Worm (Caenorhabditis elegans) whole organism, late embryonic: Measurements from ENCODE around the gene F59E12.6.

Experiments used
- C08G9.2 ChIP-seq: sonication (generic microtip); optimal IDR thresholded peaks from 2 replicates; lab custom pipeline; 2016; ENCODE audit warnings: mild to moderate bottlenecking, missing genetic modification characterization, moderate library complexity, missing compliant biosample characterization
- F13H6.1 ChIP-seq: sonication (generic microtip); optimal IDR thresholded peaks from 2 replicates; lab custom pipeline; 2016; ENCODE audit warnings: missing genetic modification characterization, missing compliant biosample characterization
- K02D7.2 ChIP-seq: sonication (generic microtip); optimal IDR thresholded peaks from 2 replicates; lab custom pipeline; 2017; ENCODE audit warnings: mild to moderate bottlenecking, missing genetic modification characterization, missing compliant biosample characterization
- K09A11.1 ChIP-seq: sonication (generic microtip); optimal IDR thresholded peaks from 2 replicates; lab custom pipeline; 2017; ENCODE audit warnings: antibody characterized with exemption, mild to moderate bottlenecking, missing genetic modification characterization, missing compliant biosample characterization; ENCODE audit not compliant: insufficient read depth
- T23F11.4 ChIP-seq: fragments of 200-800 bp; sonication (Bioruptor generic); optimal IDR thresholded peaks from 2 replicates; lab custom pipeline; 2018; ENCODE audit warnings: mild to moderate bottlenecking, missing genetic modification characterization, missing compliant biosample characterization
- Y22D7AL.16 ChIP-seq: sonication (generic microtip); optimal IDR thresholded peaks from 2 replicates; lab custom pipeline; 2016; ENCODE audit warnings: missing genetic modification characterization, missing compliant biosample characterization
- ahr-1 ChIP-seq: sonication (generic microtip); optimal IDR thresholded peaks from 2 replicates; lab custom pipeline; 2016; ENCODE audit warnings: missing genetic modification characterization, missing compliant biosample characterization
- ceh-18 ChIP-seq: sonication (generic microtip); optimal IDR thresholded peaks from 2 replicates; lab custom pipeline; 2016; ENCODE audit warnings: missing genetic modification characterization, missing compliant biosample characterization
- ceh-19 ChIP-seq: fragments of 200-800 bp; sonication (Bioruptor generic); optimal IDR thresholded peaks from 2 replicates; lab custom pipeline; 2018; ENCODE audit warnings: mild to moderate bottlenecking, missing genetic modification characterization, missing compliant biosample characterization
- ceh-2 ChIP-seq: sonication (generic microtip); optimal IDR thresholded peaks from 2 replicates; lab custom pipeline; 2016; ENCODE audit warnings: missing genotype, missing genetic modification characterization, missing compliant biosample characterization
- ceh-24 ChIP-seq: sonication (generic microtip); optimal IDR thresholded peaks from 2 replicates; lab custom pipeline; 2016; ENCODE audit warnings: mild to moderate bottlenecking, missing genetic modification characterization, missing compliant biosample characterization
- ceh-30 ChIP-seq: fragments of 150-350 bp; optimal IDR thresholded peaks from 2 replicates; lab custom pipeline; 2014; ENCODE audit warnings: missing biosample characterization, missing genetic modification characterization
- ceh-34 ChIP-seq: sonication (generic microtip); optimal IDR thresholded peaks from 2 replicates; lab custom pipeline; 2016; ENCODE audit warnings: mild to moderate bottlenecking, missing genetic modification characterization, missing compliant biosample characterization
- ceh-45 ChIP-seq: fragments of 200-800 bp; sonication (Bioruptor generic); IDR thresholded peaks from 2 replicates; pipeline ENCODE4 v1.3.6; 2022; ENCODE audit warnings: missing genetic modification reagents, missing genetic modification characterization, missing compliant biosample characterization
- ceh-48 ChIP-seq: sonication (generic microtip); optimal IDR thresholded peaks from 2 replicates; lab custom pipeline; 2016; ENCODE audit warnings: missing genetic modification characterization, inconsistent platforms, missing compliant biosample characterization
- ceh-6 ChIP-seq: fragments of 200-800 bp; sonication (Bioruptor generic); optimal IDR thresholded peaks from 2 replicates; lab custom pipeline; 2018; ENCODE audit warnings: mild to moderate bottlenecking, missing genetic modification characterization, missing compliant biosample characterization
- ceh-9 ChIP-seq: sonication (generic microtip); optimal IDR thresholded peaks from 2 replicates; lab custom pipeline; 2016; ENCODE audit warnings: mild to moderate bottlenecking, missing genetic modification characterization, inconsistent platforms, missing compliant biosample characterization
- che-1 ChIP-seq: sonication (generic microtip); optimal IDR thresholded peaks from 2 replicates; lab custom pipeline; 2016; ENCODE audit warnings: mild to moderate bottlenecking, missing genetic modification characterization, missing compliant biosample characterization
- dve-1 ChIP-seq: sonication (generic microtip); optimal IDR thresholded peaks from 2 replicates; lab custom pipeline; 2017; ENCODE audit warnings: antibody characterized with exemption, mild to moderate bottlenecking, missing genetic modification characterization, missing compliant biosample characterization
- elt-2 ChIP-seq: sonication (generic microtip); optimal IDR thresholded peaks from 2 replicates; lab custom pipeline; 2016; ENCODE audit warnings: missing genetic modification reagents, missing genetic modification characterization, missing compliant biosample characterization
- elt-4 ChIP-seq: sonication (generic microtip); optimal IDR thresholded peaks from 2 replicates; lab custom pipeline; 2016; ENCODE audit warnings: missing genetic modification characterization, missing compliant biosample characterization
- ets-4 ChIP-seq: sonication (generic microtip); optimal IDR thresholded peaks from 2 replicates; lab custom pipeline; 2016; ENCODE audit warnings: missing genetic modification characterization, missing compliant biosample characterization
- eyg-1 ChIP-seq: sonication (generic microtip); optimal IDR thresholded peaks from 2 replicates; lab custom pipeline; 2016; ENCODE audit warnings: missing genotype, missing genetic modification characterization, missing compliant biosample characterization
- fax-1 ChIP-seq: sonication (generic microtip); optimal IDR thresholded peaks from 2 replicates; lab custom pipeline; 2016; ENCODE audit warnings: missing genotype, missing genetic modification characterization, missing compliant biosample characterization
- fkh-10 ChIP-seq: fragments of 150-350 bp; optimal IDR thresholded peaks from 2 replicates; lab custom pipeline; 2014; ENCODE audit warnings: missing biosample characterization, missing genetic modification reagents, missing genetic modification characterization
- fkh-6 ChIP-seq: sonication (generic microtip); optimal IDR thresholded peaks from 2 replicates; lab custom pipeline; 2016; ENCODE audit warnings: missing genetic modification characterization, missing compliant biosample characterization
- hlh-13 ChIP-seq: fragments of 200-800 bp; sonication (Bioruptor generic); optimal IDR thresholded peaks from 2 replicates; lab custom pipeline; 2018; ENCODE audit warnings: mild to moderate bottlenecking, missing genetic modification characterization, missing compliant biosample characterization
- hlh-30 ChIP-seq: sonication (generic microtip); optimal IDR thresholded peaks from 2 replicates; lab custom pipeline; 2017; ENCODE audit warnings: antibody characterized with exemption, missing genetic modification characterization, missing compliant biosample characterization; ENCODE audit not compliant: insufficient read depth
- madf-2 ChIP-seq: sonication (generic microtip); optimal IDR thresholded peaks from 2 replicates; lab custom pipeline; 2017; ENCODE audit warnings: missing genetic modification characterization, missing compliant biosample characterization
- mec-3 ChIP-seq: sonication (generic microtip); optimal IDR thresholded peaks from 2 replicates; lab custom pipeline; 2016; ENCODE audit warnings: borderline replicate concordance, missing genetic modification characterization, missing compliant biosample characterization
- nfya-1 ChIP-seq: sonication (generic microtip); optimal IDR thresholded peaks from 2 replicates; lab custom pipeline; 2017; ENCODE audit warnings: missing genetic modification characterization, mild to moderate bottlenecking, missing compliant biosample characterization, antibody characterized with exemption, moderate library complexity
- nhr-11 ChIP-seq: fragments of 150-350 bp; optimal IDR thresholded peaks from 2 replicates; lab custom pipeline; 2014; ENCODE audit warnings: missing biosample characterization, missing genetic modification characterization
- nhr-232 ChIP-seq: sonication (generic microtip); optimal IDR thresholded peaks from 2 replicates; lab custom pipeline; 2016; ENCODE audit warnings: missing genetic modification characterization, missing compliant biosample characterization
- npax-4 ChIP-seq: sonication (generic microtip); optimal IDR thresholded peaks from 2 replicates; lab custom pipeline; 2016; ENCODE audit warnings: missing genetic modification characterization, missing compliant biosample characterization
- pag-3 ChIP-seq: sonication (generic microtip); optimal IDR thresholded peaks from 2 replicates; lab custom pipeline; 2016; ENCODE audit warnings: missing compliant biosample characterization, missing genetic modification characterization, borderline replicate concordance
- pat-9 ChIP-seq: fragments of 200-800 bp; sonication (Bioruptor generic); optimal IDR thresholded peaks from 2 replicates; lab custom pipeline; 2018; ENCODE audit warnings: mild to moderate bottlenecking, missing genetic modification characterization, moderate library complexity, missing compliant biosample characterization
- pha-2 ChIP-seq: sonication (generic microtip); optimal IDR thresholded peaks from 2 replicates; lab custom pipeline; 2017; ENCODE audit warnings: mild to moderate bottlenecking, missing genetic modification characterization, missing compliant biosample characterization
- pha-4 ChIP-seq: fragments of 150-350 bp; optimal IDR thresholded peaks from 2 replicates; lab custom pipeline; 2018; ENCODE audit warnings: missing biosample characterization, missing genetic modification reagents, missing genetic modification characterization
- pqm-1 ChIP-seq: sonication (generic microtip); optimal IDR thresholded peaks from 2 replicates; lab custom pipeline; 2016; ENCODE audit warnings: missing genetic modification characterization, missing compliant biosample characterization
- pros-1 ChIP-seq: fragments of 150-350 bp; optimal IDR thresholded peaks from 2 replicates; lab custom pipeline; 2014; ENCODE audit warnings: missing biosample characterization, missing genetic modification reagents, missing genetic modification characterization
- rnt-1 ChIP-seq: sonication (generic microtip); optimal IDR thresholded peaks from 2 replicates; lab custom pipeline; 2016; ENCODE audit warnings: missing genetic modification characterization, missing compliant biosample characterization
- sdc-2 ChIP-seq: sonication (generic microtip); optimal IDR thresholded peaks from 2 replicates; lab custom pipeline; 2016; ENCODE audit warnings: missing genotype, missing genetic modification characterization, missing compliant biosample characterization
- sox-2 ChIP-seq: fragments of 200-800 bp; sonication (Bioruptor generic); IDR thresholded peaks from 2 replicates; pipeline ENCODE4 v1.3.6; 2022; ENCODE audit warnings: missing genetic modification reagents, missing genetic modification characterization, missing compliant biosample characterization
- sox-4 ChIP-seq: sonication (generic microtip); optimal IDR thresholded peaks from 2 replicates; lab custom pipeline; 2017; ENCODE audit warnings: mild to moderate bottlenecking, missing genetic modification characterization, inconsistent platforms, missing compliant biosample characterization
- unc-42 ChIP-seq: sonication (generic microtip); optimal IDR thresholded peaks from 2 replicates; lab custom pipeline; 2016; ENCODE audit warnings: missing genotype, missing genetic modification characterization, missing compliant biosample characterization
- unc-86 ChIP-seq: sonication (generic microtip); optimal IDR thresholded peaks from 2 replicates; lab custom pipeline; 2016; ENCODE audit warnings: missing genetic modification characterization, missing compliant biosample characterization
- zip-5 ChIP-seq: sonication (generic microtip); optimal IDR thresholded peaks from 2 replicates; lab custom pipeline; 2016; ENCODE audit warnings: missing genetic modification characterization, missing compliant biosample characterization

Gene F59E12.6

DNA sequence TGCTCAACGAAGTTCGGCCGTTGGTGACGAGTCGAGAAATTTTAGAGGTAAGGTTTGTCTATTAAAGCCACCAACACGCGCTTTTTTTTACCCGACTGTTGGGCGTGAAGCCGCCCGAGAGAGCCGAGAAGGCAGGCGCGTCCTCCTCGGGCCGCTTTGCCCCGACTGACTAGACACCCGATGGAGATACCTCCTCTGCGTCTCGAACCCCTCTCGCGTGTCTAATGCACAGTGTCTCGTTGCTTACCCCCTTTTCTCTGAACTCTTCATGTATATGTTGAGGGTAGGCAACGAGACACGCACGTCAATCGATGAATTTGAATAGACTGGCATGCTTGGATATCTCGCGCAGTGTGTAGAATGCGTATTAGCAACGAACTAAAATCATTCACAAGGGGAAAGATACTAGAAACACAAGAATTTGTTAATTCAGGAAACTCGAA, 31.0 kb upstream of the F59E12.6 start (continued):
- TF ChIP-seq pqm-1 (tag; lab: Kevin White, UChicago): no peak
- TF ChIP-seq zip-5 (tag; lab: Kevin White, UChicago): no peak
- TF ChIP-seq mec-3 (tag; lab: Kevin White, UChicago): peak; percentile 48
- peak; percentile 54 for TF ChIP-seq ceh-2
- peak; percentile 97 for TF ChIP-seq nfya-1 (tag; lab: Kevin White, UChicago)
- no peak for TF ChIP-seq pag-3 (tag; lab: Kevin White, UChicago)
- peak; percentile 38 for TF ChIP-seq nhr-11 (tag; lab: Kevin White, UChicago)
- TF ChIP-seq K02D7.2: peak; percentile 75
- TF ChIP-seq pros-1: peak; percentile 92
- TF ChIP-seq fkh-6 (tag; lab: Kevin White, UChicago): no peak
- peak; percentile 52; the same call in 1 of the 2 replicates for TF ChIP-seq sox-2
- peak; percentile 76 for TF ChIP-seq C08G9.2 (tag; lab: Kevin White, UChicago)
- TF ChIP-seq pat-9: peak; percentile 85
- peak; percentile 75 for TF ChIP-seq madf-2 (tag; lab: Kevin White, UChicago)
- TF ChIP-seq elt-4 (tag; lab: Kevin White, UChicago): no peak
- peak; percentile 56 for TF ChIP-seq ceh-6 (GFP tag; lab: Kevin White, UChicago)
- TF ChIP-seq unc-86 (tag; lab: Kevin White, UChicago): peak; percentile 72
- peak; percentile 36 for TF ChIP-seq unc-42
- no peak for TF ChIP-seq npax-4 (tag; lab: Kevin White, UChicago)
- peak; percentile 43 for TF ChIP-seq sdc-2 (tag; lab: Kevin White, UChicago)
- TF ChIP-seq eyg-1: no peak
- TF ChIP-seq ahr-1 (tag; lab: Kevin White, UChicago): peak; percentile 55
- TF ChIP-seq K09A11.1 (tag; lab: Kevin White, UChicago): peak; percentile 60
- peak; percentile 44 for TF ChIP-seq ceh-30 (tag; lab: Kevin White, UChicago)
- TF ChIP-seq ceh-34: peak; percentile 90

- TF ChIP-seq che-1 (tag; lab: Kevin White, UChicago): peak; percentile 14
- TF ChIP-seq F13H6.1 (tag; lab: Kevin White, UChicago): no peak
- TF ChIP-seq nhr-232 (tag; lab: Kevin White, UChicago): peak; percentile 17
- no peak for TF ChIP-seq pha-4 (tag; lab: Kevin White, UChicago)
- peak; percentile 67 for TF ChIP-seq elt-2 (tag; lab: Kevin White, UChicago)
- no peak for TF ChIP-seq Y22D7AL.16 (tag; lab: Kevin White, UChicago)
- TF ChIP-seq sox-4 (tag; lab: Kevin White, UChicago): peak; percentile 60
- TF ChIP-seq ceh-48: peak; percentile 51
- peak; percentile 9 for TF ChIP-seq ceh-34
- TF ChIP-seq zip-5 (tag; lab: Kevin White, UChicago): no peak
- TF ChIP-seq ceh-9 (tag; lab: Kevin White, UChicago): no peak
- peak; percentile 100 for TF ChIP-seq nfya-1 (tag; lab: Kevin White, UChicago)
- TF ChIP-seq ceh-45 (GFP tag; lab: Robert Waterston, UW): peak; percentile 58; the same call in 1 of the 2 replicates
- TF ChIP-seq ceh-2: no peak
- TF ChIP-seq hlh-30 (tag; lab: Kevin White, UChicago): peak; percentile 52
- peak; percentile 27 for TF ChIP-seq dve-1 (tag; lab: Kevin White, UChicago)
- peak; percentile 4 for TF ChIP-seq ceh-19 (GFP tag; lab: Kevin White, UChicago)
- TF ChIP-seq rnt-1: peak; percentile 57
- no peak for TF ChIP-seq mec-3 (tag; lab: Kevin White, UChicago)
- TF ChIP-seq fkh-10: no peak
- no peak for TF ChIP-seq eyg-1
- TF ChIP-seq T23F11.4 (GFP tag; lab: Kevin White, UChicago): no peak
- no peak for TF ChIP-seq hlh-13 (GFP tag; lab: Kevin White, UChicago)
- TF ChIP-seq ceh-24 (tag; lab: Kevin White, UChicago): no peak
- TF ChIP-seq elt-4 (tag; lab: Kevin White, UChicago): no peak
- no peak for TF ChIP-seq fax-1 (tag; lab: Kevin White, UChicago)
- TF ChIP-seq ahr-1 (tag; lab: Kevin White, UChicago): no peak
- TF ChIP-seq pag-3 (tag; lab: Kevin White, UChicago): no peak
- peak; percentile 17 for TF ChIP-seq ceh-18 (tag; lab: Kevin White, UChicago)
- no peak for TF ChIP-seq ceh-30 (tag; lab: Kevin White, UChicago)
- TF ChIP-seq pha-2 (tag; lab: Kevin White, UChicago): peak; percentile 29
- peak; percentile 23 for TF ChIP-seq ets-4 (tag; lab: Kevin White, UChicago)
Measured at ce11 chrII:5660736-5661734, 30.3 kb upstream of the F59E12.6 start, which contains the start of the genes ift-43 and mdt-26. Gene ift-43 (minus strand): TSS chrII:5660786. Gene mdt-26 (plus strand): TSS chrII:5661181.
